Fruit fly (Drosophila melanogaster) whole organism, embryonic: ENCODE measurements around the gene clumsy.

ENCODE experiments used
- Blimp-1 ChIP-seq: fragments of 200-800 bp; sonication (Bioruptor generic); optimal IDR thresholded peaks from 3 replicates; lab custom pipeline; 2018; ENCODE audit warnings: missing biosample characterization, missing genetic modification characterization, mild to moderate bottlenecking, moderate library complexity, missing genetic modification reagents
- C15 ChIP-seq: fragments of 200-800 bp; sonication (Bioruptor generic); IDR thresholded peaks from 3 replicates; pipeline ENCODE4 v1.3.6; 2022; ENCODE audit warnings: missing biosample characterization, missing genetic modification characterization
- CG10431 ChIP-seq: fragments of 200-800 bp; sonication (Bioruptor generic); optimal IDR thresholded peaks from 3 replicates; lab custom pipeline; 2018; ENCODE audit warnings: missing biosample characterization, mild to moderate bottlenecking, missing genetic modification characterization
- CG10979 ChIP-seq: fragments of 200-800 bp; sonication (Bioruptor generic); optimal IDR thresholded peaks from 2 replicates; lab custom pipeline; 2018; ENCODE audit warnings: missing biosample characterization, mild to moderate bottlenecking, missing genetic modification characterization, moderate library complexity
- CG11398 ChIP-seq: fragments of 200-800 bp; sonication (Bioruptor generic); optimal IDR thresholded peaks from 2 replicates; lab custom pipeline; 2016; ENCODE audit warnings: missing biosample characterization, missing genetic modification characterization
- CG11695 ChIP-seq: fragments of 200-800 bp; sonication (Bioruptor generic); IDR thresholded peaks from 3 replicates; pipeline ENCODE4 v1.3.6; 2022; ENCODE audit warnings: missing biosample characterization, missing genetic modification characterization
- CG12219 ChIP-seq: fragments of 200-800 bp; sonication (Bioruptor generic); optimal IDR thresholded peaks from 3 replicates; lab custom pipeline; 2018; ENCODE audit warnings: missing biosample characterization, mild to moderate bottlenecking, missing genetic modification characterization
- CG13287 ChIP-seq: fragments of 200-800 bp; sonication (Bioruptor generic); IDR thresholded peaks from 2 replicates; pipeline ENCODE4 v1.3.6; 2022; ENCODE audit warnings: missing biosample characterization, missing genetic modification characterization; ENCODE audit not compliant: partially characterized antibody
- CG13296 ChIP-seq: fragments of 200-800 bp; sonication (Bioruptor generic); optimal IDR thresholded peaks from 3 replicates; lab custom pipeline; 2018; ENCODE audit warnings: missing biosample characterization, mild to moderate bottlenecking, missing genetic modification characterization
- CG14710 ChIP-seq: fragments of 200-800 bp; sonication (Bioruptor generic); optimal IDR thresholded peaks from 3 replicates; lab custom pipeline; 2019; ENCODE audit warnings: missing biosample characterization, mild to moderate bottlenecking, missing genetic modification characterization, moderate library complexity
- CG15601 ChIP-seq: fragments of 200-800 bp; sonication (Bioruptor generic); optimal IDR thresholded peaks from 3 replicates; lab custom pipeline; 2019; ENCODE audit warnings: missing biosample characterization, mild to moderate bottlenecking, missing genetic modification characterization, moderate library complexity
- CG18476 ChIP-seq: fragments of 200-800 bp; sonication (Bioruptor generic); optimal IDR thresholded peaks from 2 replicates; lab custom pipeline; 2016; ENCODE audit warnings: missing biosample characterization, mild to moderate bottlenecking, missing genetic modification characterization
- CG2199 ChIP-seq: fragments of 200-800 bp; sonication (Bioruptor generic); IDR thresholded peaks from 3 replicates; pipeline ENCODE4 v1.3.6; 2022; ENCODE audit warnings: missing biosample characterization, missing genetic modification characterization
- CG2712 ChIP-seq: fragments of 200-800 bp; optimal IDR thresholded peaks from 3 replicates; lab custom pipeline; 2019; ENCODE audit warnings: missing biosample characterization, mild to moderate bottlenecking, missing genetic modification characterization, moderate library complexity
- CG30020 ChIP-seq: fragments of 200-800 bp; optimal IDR thresholded peaks from 2 replicates; lab custom pipeline; 2019; ENCODE audit warnings: missing biosample characterization, mild to moderate bottlenecking, missing genetic modification characterization, moderate library complexity
- CG32767 ChIP-seq: fragments of 200-800 bp; sonication (Bioruptor generic); IDR thresholded peaks from 2 replicates; pipeline ENCODE4 v1.3.6; 2022; ENCODE audit warnings: missing biosample characterization, missing genetic modification characterization
- CG32772 ChIP-seq: fragments of 200-800 bp; sonication (Bioruptor generic); IDR thresholded peaks from 2 replicates; pipeline ENCODE4 v1.3.6; 2022; ENCODE audit warnings: missing biosample characterization, missing genetic modification characterization
- CG43689 ChIP-seq: fragments of 200-800 bp; sonication (Bioruptor generic); IDR thresholded peaks from 2 replicates; pipeline ENCODE4 v1.3.6; 2022; ENCODE audit warnings: missing biosample characterization, missing genetic modification characterization
- CG7745 ChIP-seq: fragments of 200-800 bp; sonication (Bioruptor generic); optimal IDR thresholded peaks from 2 replicates; lab custom pipeline; 2018; ENCODE audit warnings: missing biosample characterization, mild to moderate bottlenecking, missing genetic modification characterization, moderate library complexity
- CG8359 ChIP-seq: fragments of 200-800 bp; sonication (Bioruptor generic); optimal IDR thresholded peaks from 2 replicates; lab custom pipeline; 2017; ENCODE audit warnings: missing biosample characterization, mild to moderate bottlenecking, missing genetic modification characterization, borderline replicate concordance
- Dip3 ChIP-seq: fragments of 200-800 bp; sonication (Bioruptor generic); optimal IDR thresholded peaks from 3 replicates; lab custom pipeline; 2016; ENCODE audit warnings: missing biosample characterization, missing genetic modification characterization
- GATAe ChIP-seq: fragments of 200-800 bp; sonication (Bioruptor generic); conservative IDR thresholded peaks from 2 replicates; pipeline ENCODE4 v1.3.6; 2022; ENCODE audit warnings: missing biosample characterization, missing genetic modification characterization
- H2.0 ChIP-seq: fragments of 200-800 bp; sonication (Bioruptor generic); IDR thresholded peaks from 2 replicates; pipeline ENCODE4 v1.3.6; 2022; ENCODE audit warnings: missing biosample characterization, missing genetic modification characterization
- Lhr ChIP-seq: fragments of 200-800 bp; sonication (Bioruptor generic); optimal IDR thresholded peaks from 3 replicates; lab custom pipeline; 2017; ENCODE audit warnings: mild to moderate bottlenecking, missing biosample characterization, missing genetic modification reagents, missing genetic modification characterization
- Med ChIP-seq: fragments of 200-800 bp; sonication (Bioruptor generic); peaks from one replicate; lab custom pipeline; 2016; ENCODE audit warnings: missing biosample characterization, missing genetic modification characterization, mild to moderate bottlenecking, inconsistent platforms, moderate library complexity
- Myb ChIP-seq: fragments of 200-800 bp; sonication (Bioruptor generic); optimal IDR thresholded peaks from 2 replicates; lab custom pipeline; 2016; ENCODE audit warnings: missing biosample characterization, missing genetic modification characterization
- Oaz ChIP-seq: fragments of 200-800 bp; sonication (Bioruptor generic); IDR thresholded peaks from 2 replicates; pipeline ENCODE4 v1.3.6; 2022; ENCODE audit warnings: missing biosample characterization, missing genetic modification characterization
- az2 ChIP-seq: fragments of 200-800 bp; sonication (Bioruptor generic); optimal IDR thresholded peaks from 3 replicates; lab custom pipeline; 2016; ENCODE audit warnings: missing biosample characterization, missing genetic modification characterization
- cas ChIP-seq: fragments of 200-800 bp; sonication (Bioruptor generic); IDR thresholded peaks from 2 replicates; pipeline ENCODE4 v1.3.6; 2022; ENCODE audit warnings: missing biosample characterization, missing genetic modification characterization
- crp ChIP-seq, 2 experiments: fragments of 200-800 bp; sonication (Bioruptor generic); optimal IDR thresholded peaks; 2 replicates in 1 of 2; 3 replicates in 1 of 2; lab custom pipeline; 2017; ENCODE audit warnings: missing biosample characterization in 2 of 2, missing genetic modification characterization in 2 of 2, mild to moderate bottlenecking in 1 of 2, moderate library complexity in 1 of 2
- dm ChIP-seq: fragments of 200-800 bp; sonication (Bioruptor generic); optimal IDR thresholded peaks from 3 replicates; lab custom pipeline; 2016; ENCODE audit warnings: missing biosample characterization, missing genetic modification characterization
- emc ChIP-seq: fragments of 200-800 bp; sonication (Bioruptor generic); optimal IDR thresholded peaks from 2 replicates; lab custom pipeline; 2016; ENCODE audit warnings: missing biosample characterization, missing genetic modification characterization
- gfzf ChIP-seq: fragments of 200-800 bp; sonication (Bioruptor generic); optimal IDR thresholded peaks from 2 replicates; lab custom pipeline; 2016; ENCODE audit warnings: missing biosample characterization, mild to moderate bottlenecking, missing genetic modification characterization, moderate library complexity
- grn ChIP-seq: fragments of 200-800 bp; sonication (Bioruptor generic); optimal IDR thresholded peaks from 3 replicates; lab custom pipeline; 2017; ENCODE audit warnings: missing biosample characterization, missing genetic modification characterization
- inv ChIP-seq: fragments of 200-800 bp; sonication (Bioruptor generic); IDR thresholded peaks from 2 replicates; pipeline ENCODE4 v1.3.6; 2022; ENCODE audit warnings: missing biosample characterization, missing genetic modification characterization; ENCODE audit not compliant: partially characterized antibody
- kah ChIP-seq: fragments of 200-800 bp; sonication (Bioruptor generic); optimal IDR thresholded peaks from 2 replicates; lab custom pipeline; 2018; ENCODE audit warnings: missing biosample characterization, mild to moderate bottlenecking, missing genetic modification characterization
- lab ChIP-seq: fragments of 200-800 bp; sonication (Bioruptor generic); optimal IDR thresholded peaks from 3 replicates; lab custom pipeline; 2017; ENCODE audit warnings: missing biosample characterization, missing genetic modification characterization, mild to moderate bottlenecking, moderate library complexity, missing genetic modification reagents
- lbe ChIP-seq: fragments of 200-800 bp; sonication (Bioruptor generic); optimal IDR thresholded peaks from 2 replicates; lab custom pipeline; 2016; ENCODE audit warnings: missing biosample characterization, mild to moderate bottlenecking, missing genetic modification characterization
- lilli ChIP-seq: fragments of 200-800 bp; sonication (Bioruptor generic); optimal IDR thresholded peaks from 3 replicates; lab custom pipeline; 2016; ENCODE audit warnings: missing biosample characterization, missing genetic modification characterization
- mam ChIP-seq: fragments of 200-800 bp; sonication (Bioruptor generic); optimal IDR thresholded peaks from 3 replicates; lab custom pipeline; 2016; ENCODE audit warnings: missing biosample characterization, missing genetic modification characterization
- nmo ChIP-seq: fragments of 200-800 bp; sonication (Bioruptor generic); optimal IDR thresholded peaks from 2 replicates; lab custom pipeline; 2018; ENCODE audit warnings: missing biosample characterization, mild to moderate bottlenecking, missing genetic modification characterization, moderate library complexity
- oc ChIP-seq: fragments of 200-800 bp; sonication (Bioruptor generic); optimal IDR thresholded peaks from 2 replicates; lab custom pipeline; 2018; ENCODE audit warnings: missing biosample characterization, mild to moderate bottlenecking, missing genetic modification characterization, moderate library complexity
- odd ChIP-seq: fragments of 200-800 bp; sonication (Bioruptor generic); optimal IDR thresholded peaks from 2 replicates; lab custom pipeline; 2017; ENCODE audit warnings: missing biosample characterization, mild to moderate bottlenecking, missing genetic modification characterization
- pnt ChIP-seq: fragments of 200-800 bp; sonication (Bioruptor generic); optimal IDR thresholded peaks from 3 replicates; lab custom pipeline; 2016; ENCODE audit warnings: missing biosample characterization, missing genetic modification characterization
- row ChIP-seq: fragments of 200-800 bp; sonication (Bioruptor generic); IDR thresholded peaks from 3 replicates; pipeline ENCODE4 v1.3.6; 2022; ENCODE audit warnings: missing biosample characterization, missing genetic modification characterization
- schlank ChIP-seq: fragments of 200-800 bp; sonication (Bioruptor generic); optimal IDR thresholded peaks from 2 replicates; lab custom pipeline; 2018; ENCODE audit warnings: missing biosample characterization, mild to moderate bottlenecking, missing genetic modification characterization
- sim ChIP-seq: fragments of 200-800 bp; sonication (Bioruptor generic); IDR thresholded peaks from 2 replicates; pipeline ENCODE4 v1.3.6; 2022; ENCODE audit warnings: missing biosample characterization, missing genetic modification characterization
- sisA ChIP-seq: fragments of 200-800 bp; sonication (Bioruptor generic); IDR thresholded peaks from 2 replicates; pipeline ENCODE4 v1.3.6; 2022; ENCODE audit warnings: missing biosample characterization, missing genetic modification characterization
- tap ChIP-seq: fragments of 200-800 bp; optimal IDR thresholded peaks from 3 replicates; lab custom pipeline; 2019; ENCODE audit warnings: missing biosample characterization, mild to moderate bottlenecking, missing genetic modification characterization, moderate library complexity
- trem ChIP-seq: fragments of 200-800 bp; optimal IDR thresholded peaks from 3 replicates; lab custom pipeline; 2019; ENCODE audit warnings: missing biosample characterization, mild to moderate bottlenecking, missing genetic modification characterization, moderate library complexity

The clumsy gene

DNA sequence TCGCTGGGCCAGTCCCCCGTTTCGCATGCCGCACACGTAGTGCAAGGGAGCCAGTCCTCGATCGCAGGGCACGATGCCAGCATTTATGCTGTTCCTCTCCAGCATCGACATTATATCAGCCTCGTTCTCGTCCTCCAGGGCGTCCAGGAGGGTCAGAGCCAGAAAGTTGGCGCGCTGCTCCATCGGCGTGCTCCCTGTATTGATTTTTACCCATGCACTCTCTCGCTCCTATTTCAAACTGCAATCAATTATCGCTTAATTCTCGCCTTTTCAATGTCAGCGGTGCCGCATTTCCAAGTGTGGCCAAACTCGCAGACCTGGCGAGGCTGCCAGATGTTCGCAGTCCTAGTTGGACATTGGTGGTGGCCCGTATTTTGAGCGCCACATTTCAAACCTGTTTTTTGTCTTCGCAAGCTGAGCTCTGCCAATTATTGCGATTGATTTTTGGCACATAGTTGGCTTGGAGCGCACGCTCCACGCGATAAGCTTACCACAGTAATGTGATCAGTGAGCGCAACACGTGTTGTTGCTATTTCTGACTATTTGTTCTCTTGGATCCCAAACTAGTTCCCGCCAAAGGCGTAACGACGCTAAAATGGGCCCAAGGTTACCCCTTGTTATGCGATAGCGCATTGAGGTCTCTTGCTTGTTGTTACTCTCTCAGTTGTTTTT, 12.1 kb downstream of the clumsy start, which contains the start of gene CG8679 (continued):
- TF ChIP-seq GATAe (GFP tag; lab: Robert Waterston, UW) (no peak), Oaz (GFP tag; lab: Robert Waterston, UW) (no peak), C15 (no peak), CG8359 (GFP tag; lab: Kevin White, UChicago) (no peak), oc (tag; lab: Kevin White, UChicago) (no peak), CG2712 (tag; lab: Kevin White, UChicago) (peak; percentile 16), nmo (peak; percentile 17), Lhr (peak; percentile 78), CG2199 (no peak), pnt (GFP tag; lab: Kevin White, UChicago) (no peak), CG13296 (GFP tag; lab: Kevin White, UChicago) (no peak), lilli (GFP tag; lab: Kevin White, UChicago) (no peak), Blimp-1 (GFP tag; lab: Kevin White, UChicago) (no peak), odd (GFP tag; lab: Kevin White, UChicago) (peak; percentile 23), gfzf (peak; percentile 80), lab (GFP tag; lab: Kevin White, UChicago) (peak; percentile 27), CG12219 (GFP tag; lab: Kevin White, UChicago) (peak; percentile 32), cas (GFP tag; lab: Robert Waterston, UW) (no peak), grn (GFP tag; lab: Kevin White, UChicago) (no peak), CG32767 (GFP tag; lab: Robert Waterston, UW) (no peak), CG14710 (tag; lab: Kevin White, UChicago) (peak; percentile 39), CG10979 (tag; lab: Kevin White, UChicago) (no peak), CG15601 (peak; percentile 31), CG13287 (GFP tag; lab: Robert Waterston, UW) (peak; percentile 69), trem (peak; percentile 86), crp (GFP tag; optimal IDR thresholded peaks at IDR 0.05; lab: Kevin White, UChicago) (peak in 1 of 2 experiments; percentile 35), kah (no peak), mam (GFP tag; lab: Kevin White, UChicago) (no peak), Med (GFP tag; lab: Kevin White, UChicago) (peak; percentile 42), inv (GFP tag; lab: Robert Waterston, UW) (0 out of 2 replicates have a peak, but pooled peaks have one; percentile 21), CG7745 (tag; lab: Kevin White, UChicago) (no peak), Myb (GFP tag; lab: Kevin White, UChicago) (peak; percentile 57), row (GFP tag; lab: Robert Waterston, UW) (peak; percentile 40; the same call in 2 of the 3 replicates), CG30020 (tag; lab: Kevin White, UChicago) (peak; percentile 30), emc (GFP tag; lab: Kevin White, UChicago) (no peak), Dip3 (GFP tag; lab: Kevin White, UChicago) (no peak), CG11398 (peak; percentile 31), CG32772 (GFP tag; lab: Robert Waterston, UW) (0 out of 2 replicates have a peak, but pooled peaks have one; percentile 20), CG10431 (no peak), lbe (GFP tag; lab: Kevin White, UChicago) (no peak), sim (GFP tag; lab: Robert Waterston, UW) (no peak), CG18476 (GFP tag; lab: Kevin White, UChicago) (no peak), tap (tag; lab: Kevin White, UChicago) (no peak), CG43689 (GFP tag; lab: Robert Waterston, UW) (no peak), schlank (peak; percentile 35), H2.0 (GFP tag; lab: Robert Waterston, UW) (no peak), dm (GFP tag; lab: Kevin White, UChicago) (peak; percentile 45), CG11695 (GFP tag; lab: Robert Waterston, UW) (peak; percentile 8; the same call in 1 of the 3 replicates), sisA (GFP tag; lab: Robert Waterston, UW) (no peak), az2 (no peak)
